Worm (Caenorhabditis elegans) whole organism, L4/young adult: Measurements from ENCODE around the gene phf-15.

ENCODE experiments used
- W03F9.2 ChIP-seq: fragments of 150-350 bp; optimal IDR thresholded peaks from 2 replicates; lab custom pipeline; 2014; ENCODE audit warnings: missing biosample characterization, missing genetic modification characterization
- dao-5 ChIP-seq: sonication (generic microtip); optimal IDR thresholded peaks from 2 replicates; lab custom pipeline; 2016; ENCODE audit warnings: missing genotype, missing genetic modification characterization, moderate library complexity, missing compliant biosample characterization
- him-1 ChIP-seq: sonication (generic microtip); optimal IDR thresholded peaks from 2 replicates; lab custom pipeline; 2016; ENCODE audit warnings: missing genotype, missing genetic modification reagents, missing genetic modification characterization, missing compliant biosample characterization

- TF ChIP-seq W03F9.2 (tag; lab: Kevin White, UChicago) (no peak), dao-5 (tag; lab: Kevin White, UChicago) (no peak), him-1 (tag; lab: Kevin White, UChicago) (no peak)
Measured at ce11 chrIII:3308940-3309339, 13.7 kb upstream of the phf-15 start.
